Worm (Caenorhabditis elegans): Measurements from ENCODE around the gene nhr-282.

- TF ChIP-seq unc-55 (GFP tag; optimal IDR thresholded peaks at IDR 0.05) (no peak), unc-86 (tag; optimal IDR thresholded peaks at IDR 0.05) (no peak), elt-2 (tag; optimal IDR thresholded peaks at IDR 0.05) (no peak), syd-9 (tag; optimal IDR thresholded peaks at IDR 0.05) (no peak), nhr-11 (tag; optimal IDR thresholded peaks at IDR 0.05) (no peak)
Measured at ce11 chrV:15862599-15862998, 50.5 kb downstream of the nhr-282 start, which contains the start of gene srz-12.
